Fruit fly (Drosophila melanogaster): ENCODE measurements around the gene Meltrin.
A peak's percentile ranks its signal among the peaks of the same experiment; 100 is the strongest.

Meltrin gene

dm6 chr3R:14737894-14738860 lies 41.1 kb upstream of the Meltrin start:
- TF ChIP-seq EcR (GFP tag; optimal IDR thresholded peaks at IDR 0.05) (peak; percentile 98), Dll (optimal IDR thresholded peaks at IDR 0.05) (no peak), CG8478 (optimal IDR thresholded peaks at IDR 0.05) (peak; percentile 53)

dm6 chr3R:14736674-14737073 lies 39.6 kb upstream of the Meltrin start:
- TF ChIP-seq psq (optimal IDR thresholded peaks at IDR 0.05) (no peak), usp (GFP tag; optimal IDR thresholded peaks at IDR 0.05) (no peak), pan (optimal IDR thresholded peaks at IDR 0.05) (no peak), EcR (GFP tag; optimal IDR thresholded peaks at IDR 0.05) (no peak), CG8478 (optimal IDR thresholded peaks at IDR 0.05) (no peak), Dll (optimal IDR thresholded peaks at IDR 0.05) (no peak)

DNA sequence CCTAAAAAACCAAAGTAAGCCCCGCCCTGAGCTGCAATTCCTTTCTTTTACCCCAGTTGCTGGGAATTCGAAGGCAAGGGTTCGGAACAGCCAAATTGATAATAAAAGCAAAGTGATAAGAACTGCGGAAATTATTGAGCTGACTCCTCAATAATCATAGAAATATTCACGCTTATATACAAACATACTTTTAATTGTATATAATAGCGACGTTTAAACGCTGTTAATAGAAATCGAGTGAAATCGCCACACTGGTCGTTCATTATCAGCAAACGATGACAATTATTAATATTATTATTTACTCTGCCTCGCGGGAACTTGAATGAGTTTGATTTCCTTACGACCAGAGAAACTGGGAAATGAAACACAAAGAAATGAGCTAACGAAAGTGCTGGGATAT lies 38.9 kb upstream of the Meltrin start:
- TF ChIP-seq EcR (GFP tag; optimal IDR thresholded peaks at IDR 0.05), result no peak
- no peak for TF ChIP-seq usp (GFP tag; optimal IDR thresholded peaks at IDR 0.05)
- TF ChIP-seq psq (optimal IDR thresholded peaks at IDR 0.05), result no peak
- TF ChIP-seq Dll (optimal IDR thresholded peaks at IDR 0.05), result no peak
- TF ChIP-seq CG8478 (optimal IDR thresholded peaks at IDR 0.05), result no peak
- no peak for TF ChIP-seq pan (optimal IDR thresholded peaks at IDR 0.05)

DNA sequence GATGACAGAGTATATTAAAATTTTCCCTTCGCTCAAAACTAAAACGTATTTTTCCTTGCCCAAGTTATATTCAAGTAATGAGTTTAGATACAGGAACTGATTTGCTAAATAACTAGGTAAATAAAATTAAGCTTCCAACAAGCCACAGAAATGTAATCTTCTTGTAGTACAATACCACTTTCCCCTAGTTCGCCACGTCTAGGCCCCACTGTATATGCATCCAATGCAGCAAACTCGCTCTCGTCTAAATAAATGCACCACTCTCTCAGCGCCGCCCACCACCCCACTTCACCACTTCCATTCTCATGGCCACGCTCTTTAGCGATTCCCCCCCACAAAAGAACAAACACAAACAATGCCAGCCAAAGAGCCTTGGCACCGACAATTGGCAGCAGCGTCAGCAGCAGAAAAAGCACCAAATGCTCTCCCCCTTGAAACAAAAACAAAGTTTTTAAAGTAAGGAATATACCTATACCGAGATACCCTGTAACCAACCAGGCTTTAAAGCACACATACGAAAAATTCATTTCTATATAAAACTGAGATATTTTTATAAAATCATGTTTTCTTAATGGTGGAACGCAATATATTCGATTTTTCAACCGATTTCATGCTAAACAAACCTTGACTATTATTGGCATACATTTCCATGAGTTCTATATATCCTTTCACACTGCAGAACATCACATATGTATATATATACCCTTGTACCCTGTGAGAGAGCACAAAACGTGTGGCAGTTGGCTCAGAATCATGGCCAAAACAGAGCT lies 37.7 kb upstream of the Meltrin start:
- TF ChIP-seq EcR (GFP tag; optimal IDR thresholded peaks at IDR 0.05) (no peak), psq (optimal IDR thresholded peaks at IDR 0.05) (no peak), Dll (optimal IDR thresholded peaks at IDR 0.05) (no peak), usp (GFP tag; optimal IDR thresholded peaks at IDR 0.05) (no peak)

DNA sequence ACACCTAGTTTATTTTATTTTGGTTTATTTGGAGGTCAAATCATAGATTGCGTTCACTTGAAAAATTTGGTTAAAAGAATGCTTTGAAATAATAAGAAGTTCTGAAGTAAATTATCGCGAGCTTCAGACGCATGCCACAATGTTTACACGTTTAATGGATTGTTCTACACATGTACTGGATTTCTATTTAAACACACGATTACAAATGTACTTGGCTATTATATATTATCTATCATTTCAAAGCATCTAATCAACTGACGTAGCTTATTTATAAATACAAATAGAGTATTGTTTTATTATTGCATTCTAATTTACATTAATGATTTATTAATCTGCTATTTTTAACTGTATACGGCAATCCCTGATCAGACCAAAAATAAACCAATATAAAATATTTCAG lies 36.8 kb upstream of the Meltrin start:
- TF ChIP-seq EcR (GFP tag; optimal IDR thresholded peaks at IDR 0.05) (no peak), CG8478 (optimal IDR thresholded peaks at IDR 0.05) (no peak), Dll (optimal IDR thresholded peaks at IDR 0.05) (no peak)

DNA sequence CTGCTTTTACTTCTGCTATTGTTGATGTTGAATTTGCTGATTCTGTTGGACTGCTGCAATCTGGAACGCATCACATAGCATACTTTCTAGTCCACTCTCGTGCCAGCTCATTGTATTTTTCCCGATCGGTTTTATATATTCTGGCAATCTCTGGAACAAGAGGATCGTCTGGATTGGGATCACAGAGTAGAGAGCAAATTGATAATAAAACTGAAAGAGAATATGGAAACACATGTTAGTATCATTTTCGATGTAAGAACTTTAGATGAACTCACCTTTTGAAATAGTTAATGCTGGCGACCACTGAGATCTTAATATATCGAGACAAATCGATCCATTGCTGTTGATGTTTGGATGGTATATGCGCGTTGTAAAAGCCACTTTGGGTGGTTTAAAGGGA lies 36.3 kb upstream of the Meltrin start:
- TF ChIP-seq CG8478 (optimal IDR thresholded peaks at IDR 0.05) (no peak), EcR (GFP tag; optimal IDR thresholded peaks at IDR 0.05) (no peak), pan (optimal IDR thresholded peaks at IDR 0.05) (no peak)

DNA sequence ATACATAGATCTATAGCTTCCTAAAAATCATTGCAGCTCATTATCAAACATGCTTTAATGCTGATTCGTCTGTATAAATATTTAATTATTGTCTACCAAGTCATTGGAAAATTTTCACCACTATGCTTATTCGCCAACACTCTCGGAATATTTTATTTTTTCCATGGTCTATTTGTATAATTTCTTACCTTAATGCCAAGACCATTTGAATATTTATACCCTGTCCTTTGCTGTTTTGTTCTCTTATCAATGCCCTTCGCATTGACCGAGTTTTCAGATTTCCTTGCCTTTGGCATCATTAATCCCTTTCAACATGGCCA lies 34.6 kb upstream of the Meltrin start:
- TF ChIP-seq usp (GFP tag; optimal IDR thresholded peaks at IDR 0.05) (no peak), psq (optimal IDR thresholded peaks at IDR 0.05) (no peak), EcR (GFP tag; optimal IDR thresholded peaks at IDR 0.05) (no peak), pan (optimal IDR thresholded peaks at IDR 0.05) (no peak), Dll (optimal IDR thresholded peaks at IDR 0.05) (no peak), CG8478 (optimal IDR thresholded peaks at IDR 0.05) (no peak)

- TF ChIP-seq Dll (optimal IDR thresholded peaks at IDR 0.05), result no peak
- no peak for TF ChIP-seq usp (GFP tag; optimal IDR thresholded peaks at IDR 0.05)
- no peak for TF ChIP-seq psq (optimal IDR thresholded peaks at IDR 0.05)
- no peak for TF ChIP-seq EcR (GFP tag; optimal IDR thresholded peaks at IDR 0.05)
- no peak for TF ChIP-seq pan (optimal IDR thresholded peaks at IDR 0.05)
- no peak for TF ChIP-seq CG8478 (optimal IDR thresholded peaks at IDR 0.05)
Measured at dm6 chr3R:14731061-14731780, 34.1 kb upstream of the Meltrin start, which contains the start of gene CG7530. CG7530 (minus strand) TSS chr3R:14731509.

DNA sequence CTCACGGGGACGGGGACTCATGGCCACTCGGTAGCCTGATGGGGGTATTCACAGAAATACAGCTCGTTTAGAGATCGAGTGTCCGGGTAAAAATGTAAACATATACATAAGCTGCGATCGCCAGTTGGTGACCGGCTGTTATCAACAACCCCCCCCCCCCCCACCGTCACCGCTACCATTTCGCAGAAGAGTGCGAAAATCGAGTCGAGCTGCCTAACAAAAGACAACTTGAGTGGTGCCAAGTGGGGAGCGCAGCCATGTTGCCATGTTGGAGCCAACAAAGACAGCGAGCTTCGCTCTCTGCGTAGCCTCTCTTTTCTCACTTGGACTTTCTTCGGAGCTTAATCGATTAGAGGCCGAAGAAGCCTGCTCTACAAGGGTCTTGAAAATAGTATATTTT lies 33.5 kb upstream of the Meltrin start:
- TF ChIP-seq pan (optimal IDR thresholded peaks at IDR 0.05), result no peak
- no peak for TF ChIP-seq EcR (GFP tag; optimal IDR thresholded peaks at IDR 0.05)
- no peak for TF ChIP-seq CG8478 (optimal IDR thresholded peaks at IDR 0.05)
- no peak for TF ChIP-seq psq (optimal IDR thresholded peaks at IDR 0.05)
- TF ChIP-seq Dll (optimal IDR thresholded peaks at IDR 0.05), result no peak
- no peak for TF ChIP-seq usp (GFP tag; optimal IDR thresholded peaks at IDR 0.05)

DNA sequence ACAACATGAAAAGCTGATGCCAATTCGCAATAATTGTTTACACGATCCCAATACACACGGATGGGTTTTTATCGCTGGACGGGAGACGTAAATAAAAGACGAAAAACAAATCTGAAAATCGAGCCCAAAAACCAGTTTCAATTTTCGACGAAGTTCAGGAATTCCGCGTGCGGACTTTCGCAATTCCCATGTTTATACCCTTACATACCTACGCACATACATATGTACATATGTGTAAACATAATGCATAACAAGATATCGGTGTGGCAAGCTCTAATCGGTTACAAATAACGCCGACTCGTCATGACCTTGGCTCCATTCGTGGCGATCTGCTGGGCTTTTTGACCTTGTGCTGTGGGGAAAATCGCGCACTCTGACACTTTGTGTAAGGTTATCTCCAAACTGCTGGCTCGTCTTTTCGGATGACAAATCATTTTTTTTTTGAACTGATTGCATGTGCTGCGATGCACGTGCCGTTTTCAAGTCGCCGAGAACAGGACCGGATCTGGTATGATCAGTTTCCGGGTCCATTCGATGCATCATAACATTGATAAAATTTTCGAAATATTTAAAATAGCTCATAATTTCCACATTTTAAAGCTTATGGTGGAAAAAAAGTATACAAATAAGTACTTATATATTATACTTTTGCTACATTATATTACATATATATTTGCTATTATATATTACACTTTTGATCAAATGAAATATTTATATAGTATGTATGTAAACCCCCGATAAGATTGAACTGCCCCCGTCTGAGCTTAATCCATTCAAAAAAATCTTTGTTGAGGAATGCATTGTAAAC lies 32.8 kb upstream of the Meltrin start:
- TF ChIP-seq usp (GFP tag; optimal IDR thresholded peaks at IDR 0.05), result no peak
- no peak for TF ChIP-seq EcR (GFP tag; optimal IDR thresholded peaks at IDR 0.05)

Data from whole organism.